Worm (Caenorhabditis elegans) whole organism, dauer: ENCODE measurements around the gene F26A1.3.

ENCODE experiments used
- unc-62 ChIP-seq: sonication (generic microtip); optimal IDR thresholded peaks from 2 replicates; lab custom pipeline; 2017; ENCODE audit warnings: missing biosample characterization, missing genetic modification reagents, missing genetic modification characterization

The F26A1.3 gene

ce11 chrIII:4817240-4817639, 9.5 kb upstream of the F26A1.3 start, which contains the start of gene F26A1.4:
TSS of gene F26A1.4 (plus strand) at chrIII:4817540.
- TF ChIP-seq unc-62 (GFP tag; lab: Kevin White, UChicago) = no peak

- TF ChIP-seq unc-62 (GFP tag; lab: Kevin White, UChicago) = no peak
These were observed 6.9 kb upstream of the F26A1.3 start, which contains the start of gene F26A1.7 for ce11 chrIII:4819843-4820242. TSS of gene F26A1.7 (minus strand) at chrIII:4819943.

ce11 chrIII:4822140-4822539, 4.6 kb upstream of the F26A1.3 start, which contains the start of gene F26A1.8:
TSS of gene F26A1.8 (minus strand) at chrIII:4822240.
- no peak for TF ChIP-seq unc-62 (GFP tag; lab: Kevin White, UChicago)

ce11 chrIII:4829440-4829839, 2.7 kb downstream of the F26A1.3 start, which contains the start of gene F26A1.9:
TSS of gene F26A1.9 (minus strand) at chrIII:4829540.
- no peak for TF ChIP-seq unc-62 (GFP tag; lab: Kevin White, UChicago)

- no peak for TF ChIP-seq unc-62 (GFP tag; lab: Kevin White, UChicago)
These were observed 3.5 kb downstream of the F26A1.3 start, which contains the start of gene nspd-9 for ce11 chrIII:4830207-4830606. TSS of gene nspd-9 (minus strand) at chrIII:4830307.

ce11 chrIII:4837429-4837828, 10.7 kb downstream of the F26A1.3 start, which contains the start of the genes acbp-7 and F26A1.19:
TSS of gene acbp-7 (plus strand) at chrIII:4837729.
TSS of gene F26A1.19 (plus strand) at chrIII:4837731.
- no peak for TF ChIP-seq unc-62 (GFP tag; lab: Kevin White, UChicago)

ce11 chrIII:4842173-4842572, 15.5 kb downstream of the F26A1.3 start, which contains the start of gene clec-156:
TSS of gene clec-156 (minus strand) at chrIII:4842273.
- TF ChIP-seq unc-62 (GFP tag; lab: Kevin White, UChicago) = no peak

- no peak for TF ChIP-seq unc-62 (GFP tag; lab: Kevin White, UChicago)
These were observed 17.6 kb downstream of the F26A1.3 start, which contains the start of the genes clec-157 and fkh-5 for ce11 chrIII:4844327-4844726. TSS of gene clec-157 (minus strand) at chrIII:4844427. TSS of gene fkh-5 (plus strand) at chrIII:4844662.

ce11 chrIII:4849739-4850138, 23.0 kb downstream of the F26A1.3 start, which contains the start of gene nonu-1:
TSS of gene nonu-1 (minus strand) at chrIII:4849907.
- no peak for TF ChIP-seq unc-62 (GFP tag; lab: Kevin White, UChicago)

ce11 chrIII:4850139-4850538, 23.4 kb downstream of the F26A1.3 start, which contains the start of gene F26A1.1:
TSS of gene F26A1.1 (plus strand) at chrIII:4850507.
- no peak for TF ChIP-seq unc-62 (GFP tag; lab: Kevin White, UChicago)

ce11 chrIII:4852025-4852424, 25.3 kb downstream of the F26A1.3 start, which contains the start of gene ced-4:
TSS of gene ced-4 (plus strand) at chrIII:4852325.
- TF ChIP-seq unc-62 (GFP tag; lab: Kevin White, UChicago) = no peak

ce11 chrIII:4854918-4855317, 28.2 kb downstream of the F26A1.3 start, which contains the start of gene C35D10.8:
TSS of gene C35D10.8 (plus strand) at chrIII:4855218.
- TF ChIP-seq unc-62 (GFP tag; lab: Kevin White, UChicago) = no peak

ce11 chrIII:4856109-4856508, 29.4 kb downstream of the F26A1.3 start, which contains the start of gene C35D10.7:
TSS of gene C35D10.7 (plus strand) at chrIII:4856193.
- TF ChIP-seq unc-62 (GFP tag; lab: Kevin White, UChicago) = no peak

ce11 chrIII:4856992-4857391, 30.3 kb downstream of the F26A1.3 start:
- TF ChIP-seq unc-62 (GFP tag; lab: Kevin White, UChicago) = no peak

ce11 chrIII:4859039-4859438, 32.3 kb downstream of the F26A1.3 start, which contains the start of gene C35D10.6:
TSS of gene C35D10.6 (plus strand) at chrIII:4859339.
- TF ChIP-seq unc-62 (GFP tag; lab: Kevin White, UChicago) = no peak

- no peak for TF ChIP-seq unc-62 (GFP tag; lab: Kevin White, UChicago)
These were observed 35.2 kb downstream of the F26A1.3 start, which contains the start of the genes C35D10.10 and C35D10.5 for ce11 chrIII:4861744-4862401. TSS of gene C35D10.10 (minus strand) at chrIII:4861794. TSS of gene C35D10.5 (plus strand) at chrIII:4862351.
